Fruit fly (Drosophila melanogaster): Measurements from ENCODE around the gene BORCS5.

The BORCS5 gene

DNA sequence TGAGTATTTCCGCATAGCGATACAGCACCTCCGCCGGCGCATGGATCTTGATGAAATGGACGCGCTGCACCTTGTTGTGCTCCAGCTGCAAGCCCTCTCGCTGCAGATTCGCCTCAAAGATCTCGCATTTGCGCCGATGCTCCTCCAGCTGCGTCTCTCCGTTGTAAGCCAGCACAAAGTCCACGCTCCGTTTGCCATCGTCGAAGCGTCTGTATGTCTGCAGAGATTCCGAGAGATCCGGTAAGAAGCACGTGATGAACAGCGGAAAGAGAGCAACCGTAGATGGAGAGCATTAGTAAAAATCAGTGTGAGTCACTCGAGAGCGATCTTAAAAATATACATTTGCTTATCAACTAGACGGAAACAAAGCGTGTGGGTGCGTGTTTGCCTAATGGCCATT, 9.1 kb upstream of the BORCS5 start:
- TF ChIP-seq CG8478 (optimal IDR thresholded peaks at IDR 0.05): no peak
- no peak for TF ChIP-seq CTCF (optimal IDR thresholded peaks at IDR 0.05)

dm6 chrX:11877165-11877564, 4.6 kb upstream of the BORCS5 start, which contains the start of gene CG10352:
Gene CG10352 (minus strand): TSS chrX:11877168.
- no peak for TF ChIP-seq CTCF (optimal IDR thresholded peaks at IDR 0.05)
- TF ChIP-seq CG8478 (optimal IDR thresholded peaks at IDR 0.05): no peak

dm6 chrX:11875146-11875830, 2.7 kb upstream of the BORCS5 start:
- TF ChIP-seq CG8478 (optimal IDR thresholded peaks at IDR 0.05) (no peak), CTCF (optimal IDR thresholded peaks at IDR 0.05) (no peak)

DNA sequence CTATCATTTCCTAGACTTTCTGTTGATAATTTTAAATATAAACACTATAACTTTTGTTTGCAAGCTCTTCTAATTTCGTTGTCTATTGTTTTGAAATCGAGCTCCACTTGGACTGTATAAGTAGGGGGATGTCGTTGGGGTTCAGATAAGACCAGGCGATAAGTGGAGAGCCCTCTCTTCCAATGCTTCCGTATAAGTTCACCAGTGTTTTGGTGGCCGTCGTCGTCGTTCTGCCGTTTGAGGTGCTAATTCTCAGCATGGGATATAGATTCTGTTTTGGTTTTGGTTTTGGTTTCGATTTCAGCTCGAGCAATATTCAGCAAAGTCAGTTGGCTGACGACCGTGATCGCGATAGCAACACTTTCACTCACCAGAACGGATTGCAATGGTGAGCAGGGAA, 537 bp upstream of the BORCS5 start, which contains the start of gene CG15739:
Gene CG15739, plus strand, starts transcription at position 204 of the 400 bp plus-strand sequence.
- TF ChIP-seq CG8478 (optimal IDR thresholded peaks at IDR 0.05): no peak
- no peak for TF ChIP-seq CTCF (optimal IDR thresholded peaks at IDR 0.05)

DNA sequence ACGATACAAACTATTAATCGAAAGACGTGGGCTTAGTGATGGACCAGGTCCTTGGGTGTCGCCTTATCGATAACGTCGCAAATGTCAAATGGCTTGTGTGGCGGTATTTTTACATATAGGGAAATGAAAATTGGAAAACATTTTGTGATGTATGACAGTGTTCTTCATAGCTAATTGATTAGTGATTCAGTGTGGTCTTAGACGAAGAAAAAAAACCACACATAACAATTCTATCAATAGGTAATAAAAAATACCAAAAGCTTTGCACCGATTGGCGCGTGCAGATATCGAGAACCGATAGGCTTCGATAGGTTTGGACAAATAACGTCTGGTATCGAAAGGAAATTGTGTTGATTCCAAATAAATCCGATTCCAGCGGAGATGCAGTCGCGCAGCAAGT, 3.7 kb downstream of the BORCS5 start, which contains the start of the genes Nrd1 and CG1847:
Gene Nrd1, minus strand, starts transcription at position 28 of the 400 bp plus-strand sequence.
Gene CG1847, plus strand, starts transcription at position 305 of the 400 bp plus-strand sequence.
- TF ChIP-seq CG8478 (optimal IDR thresholded peaks at IDR 0.05): no peak
- TF ChIP-seq CTCF (optimal IDR thresholded peaks at IDR 0.05): no peak

- no peak for TF ChIP-seq CG8478 (optimal IDR thresholded peaks at IDR 0.05)
- no peak for TF ChIP-seq CTCF (optimal IDR thresholded peaks at IDR 0.05)
Measured at dm6 chrX:11858439-11858813, 14.2 kb downstream of the BORCS5 start.

DNA sequence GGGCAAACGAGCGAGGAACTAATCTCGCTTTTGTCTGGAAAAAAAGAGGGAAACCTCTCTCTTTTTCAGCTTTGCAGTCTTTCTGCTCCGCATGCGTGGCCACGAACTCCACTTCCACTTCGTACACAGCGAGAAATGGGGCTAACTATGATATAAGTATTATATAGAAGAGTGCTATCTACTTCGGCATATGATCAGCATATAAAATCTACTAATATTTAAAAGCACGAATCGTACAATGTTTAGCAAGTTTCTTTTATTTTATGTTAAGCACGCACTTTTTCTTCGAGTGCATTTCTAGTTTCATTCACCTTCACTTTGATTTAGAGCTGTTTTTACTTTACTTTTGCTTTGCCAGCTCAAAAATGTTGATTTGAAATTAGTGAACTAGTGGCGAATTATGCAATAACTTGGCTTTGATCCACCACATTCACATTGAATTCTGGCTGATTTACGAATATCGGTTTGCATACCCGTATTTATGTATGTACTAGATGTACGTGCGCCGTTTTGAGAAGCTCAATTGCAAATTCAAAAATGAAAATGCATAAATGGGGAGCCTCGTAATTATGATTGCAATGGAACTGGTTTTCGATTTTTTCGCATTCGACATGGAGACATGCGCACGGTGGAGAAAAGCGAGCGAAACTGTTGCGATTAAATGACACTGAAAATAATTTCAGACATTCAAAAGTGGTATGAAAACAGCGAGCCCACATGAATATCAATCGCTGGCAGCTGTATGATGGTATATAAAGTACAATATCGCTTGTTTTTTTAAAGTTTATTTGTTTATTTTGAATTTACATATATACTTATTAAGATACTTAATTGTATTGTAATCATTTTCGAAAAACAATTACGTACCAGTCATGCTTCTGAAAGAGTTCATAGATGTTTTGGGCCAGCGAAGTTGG, 14.8 kb downstream of the BORCS5 start:
- TF ChIP-seq CG8478 (optimal IDR thresholded peaks at IDR 0.05): no peak
- TF ChIP-seq CTCF (optimal IDR thresholded peaks at IDR 0.05): no peak

DNA sequence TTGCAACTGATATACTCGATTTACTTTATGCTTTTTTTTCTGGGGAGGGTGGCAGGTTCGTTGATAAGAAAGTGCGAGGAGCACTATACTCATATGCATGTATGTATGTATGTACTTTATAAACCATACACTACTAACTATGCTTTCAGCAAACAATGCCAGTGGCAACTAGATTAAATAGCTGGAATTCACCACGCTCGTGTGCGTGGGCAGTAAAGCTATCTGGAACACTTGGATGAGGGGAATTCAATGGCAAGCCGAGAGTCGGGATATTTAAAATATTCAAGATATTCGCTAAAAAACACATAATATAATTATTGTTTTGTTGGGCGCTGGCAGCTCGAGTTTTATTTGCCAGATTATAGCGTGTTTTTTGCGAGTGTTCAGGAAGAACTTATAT, 15.7 kb downstream of the BORCS5 start:
- TF ChIP-seq CG8478 (optimal IDR thresholded peaks at IDR 0.05) (no peak), CTCF (optimal IDR thresholded peaks at IDR 0.05) (no peak)

DNA sequence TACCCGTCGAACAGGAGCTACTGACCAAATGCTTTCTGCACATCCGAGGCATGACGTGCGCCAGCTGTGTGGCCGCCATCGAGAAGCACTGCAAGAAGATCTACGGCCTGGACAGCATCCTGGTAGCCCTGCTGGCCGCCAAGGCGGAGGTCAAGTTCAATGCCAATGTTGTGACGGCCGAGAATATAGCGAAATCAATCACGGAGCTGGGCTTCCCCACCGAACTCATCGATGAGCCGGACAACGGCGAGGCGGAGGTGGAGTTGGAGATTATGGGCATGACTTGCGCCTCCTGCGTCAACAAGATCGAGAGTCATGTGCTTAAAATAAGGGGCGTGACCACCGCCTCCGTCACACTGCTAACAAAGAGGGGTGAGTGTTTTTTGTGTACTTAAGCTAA, 16.6 kb downstream of the BORCS5 start:
- no peak for TF ChIP-seq CTCF (optimal IDR thresholded peaks at IDR 0.05)
- TF ChIP-seq CG8478 (optimal IDR thresholded peaks at IDR 0.05): no peak

dm6 chrX:11854758-11855465, 17.7 kb downstream of the BORCS5 start, which contains the start of the genes CG10347 and ATP7:
Gene CG10347 (minus strand): TSS chrX:11854931.
Gene ATP7 (plus strand): TSS chrX:11855022.
- TF ChIP-seq CTCF (optimal IDR thresholded peaks at IDR 0.05): no peak

DNA sequence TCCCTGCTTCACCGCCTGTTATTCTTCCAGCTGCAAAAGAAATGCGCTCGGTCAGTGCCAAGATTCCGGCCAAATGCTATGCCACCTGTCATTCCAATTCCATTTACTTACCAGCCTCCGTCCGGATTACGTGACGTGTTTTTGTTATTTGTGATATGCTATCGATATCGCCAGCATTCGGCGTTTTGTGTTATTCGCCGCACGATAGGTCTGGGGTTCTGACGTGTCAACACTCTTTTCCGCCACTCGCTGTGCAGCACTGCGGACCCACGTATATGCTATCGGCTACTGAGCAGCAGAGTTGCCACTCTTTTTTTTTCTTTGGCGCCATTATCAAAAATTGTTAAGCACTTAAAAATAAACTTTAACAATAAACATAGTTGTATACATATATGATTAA, 20.3 kb downstream of the BORCS5 start, which contains the start of gene p24-1:
Gene p24-1, minus strand, starts transcription at position 221 of the 400 bp plus-strand sequence.
- TF ChIP-seq CG8478 (optimal IDR thresholded peaks at IDR 0.05) (no peak), CTCF (optimal IDR thresholded peaks at IDR 0.05) (peak; percentile 32 to 39)

DNA sequence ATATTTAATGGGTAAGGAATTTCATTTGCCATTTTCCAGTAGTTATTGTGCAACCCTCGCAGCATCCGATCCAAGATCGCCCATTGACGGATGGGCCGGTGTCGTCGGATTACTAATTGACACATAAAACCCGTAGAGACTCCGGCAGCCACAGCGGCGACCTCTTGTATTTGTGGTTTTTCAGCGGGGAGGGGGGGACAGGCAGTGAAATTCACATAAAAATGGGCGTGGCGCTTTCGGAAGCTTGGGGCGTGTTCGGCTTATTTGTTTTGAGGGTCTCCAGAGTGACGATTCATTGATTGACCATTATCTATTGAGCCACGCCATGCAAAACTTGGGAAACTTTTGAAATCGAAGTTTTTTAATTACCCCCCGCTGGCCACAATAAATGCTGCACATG, 23.3 kb downstream of the BORCS5 start:
- no peak for TF ChIP-seq CG8478 (optimal IDR thresholded peaks at IDR 0.05)
- no peak for TF ChIP-seq CTCF (optimal IDR thresholded peaks at IDR 0.05)

- TF ChIP-seq CTCF (optimal IDR thresholded peaks at IDR 0.05): no peak
- TF ChIP-seq CG8478 (optimal IDR thresholded peaks at IDR 0.05): no peak
Measured at dm6 chrX:11848507-11849264, 23.9 kb downstream of the BORCS5 start.

DNA sequence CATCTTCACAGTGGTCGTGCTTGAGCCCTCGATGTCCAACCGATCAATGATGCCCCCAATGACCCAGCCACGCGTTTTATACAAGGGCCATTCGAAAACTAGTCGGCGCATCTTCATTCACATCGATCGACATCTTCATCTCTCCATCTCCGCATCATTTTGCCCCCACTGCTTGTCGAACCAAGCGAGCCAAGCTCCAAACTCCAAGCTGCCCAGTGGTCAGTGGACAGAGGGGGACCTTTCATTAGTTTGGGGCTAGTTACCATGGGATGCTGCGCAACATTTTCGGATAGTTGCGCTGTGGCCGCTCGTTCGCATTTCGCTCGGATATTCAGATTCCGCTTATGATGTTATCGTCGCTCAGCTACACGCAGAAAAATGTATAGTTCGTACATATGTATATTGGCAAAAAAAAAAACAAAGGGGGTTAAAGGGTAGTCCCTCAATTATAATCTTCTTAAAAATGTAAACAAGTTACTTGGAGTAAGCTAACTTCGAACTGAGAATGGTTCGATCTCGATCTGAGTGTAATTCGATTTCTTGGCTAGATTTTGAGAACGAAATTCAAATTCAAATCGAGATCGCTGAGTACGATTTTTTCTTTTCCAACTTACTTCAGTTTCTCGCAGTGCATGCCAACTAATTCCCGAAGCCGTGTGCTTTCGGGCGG, 26.4 kb downstream of the BORCS5 start, which contains the start of gene CG15740:
Gene CG15740, minus strand, starts transcription at position 51 of the 670 bp plus-strand sequence.
- no peak for TF ChIP-seq CG8478 (optimal IDR thresholded peaks at IDR 0.05)
- no peak for TF ChIP-seq CTCF (optimal IDR thresholded peaks at IDR 0.05)

All from S2 (cell line).